Fruit fly (Drosophila melanogaster): ENCODE measurements around the gene retm.

dm6 chr2L:6490783-6491249 is 35.1 kb upstream of the retm start, which contains the start of the genes Phf5a and CG31638:
- peak; percentile 93 for TF ChIP-seq CG9948 (tag; optimal IDR thresholded peaks at IDR 0.05)
- no peak for TF ChIP-seq Pif1A (GFP tag; optimal IDR thresholded peaks at IDR 0.05)
- TF ChIP-seq CG8159 (tag; optimal IDR thresholded peaks at IDR 0.05) = peak; percentile 92
